Worm (Caenorhabditis elegans) whole organism, late embryonic: ENCODE data around the gene C24D10.5.

ENCODE experiments used
- K09A11.1 ChIP-seq: sonication (generic microtip); optimal IDR thresholded peaks from 2 replicates; lab custom pipeline; 2017; ENCODE audit warnings: antibody characterized with exemption, mild to moderate bottlenecking, missing genetic modification characterization, missing compliant biosample characterization; ENCODE audit not compliant: insufficient read depth
- nhr-11 ChIP-seq: fragments of 150-350 bp; optimal IDR thresholded peaks from 2 replicates; lab custom pipeline; 2014; ENCODE audit warnings: missing biosample characterization, missing genetic modification characterization
- tbx-7 ChIP-seq: sonication (generic microtip); optimal IDR thresholded peaks from 2 replicates; lab custom pipeline; 2016; ENCODE audit warnings: missing genotype, missing genetic modification characterization, missing compliant biosample characterization
- zip-5 ChIP-seq: sonication (generic microtip); optimal IDR thresholded peaks from 2 replicates; lab custom pipeline; 2016; ENCODE audit warnings: missing genetic modification characterization, missing compliant biosample characterization

ce11 chrIV:5195531-5195930, 45.6 kb downstream of the C24D10.5 start, which contains the start of gene gpa-18:
- TF ChIP-seq K09A11.1 (tag; lab: Kevin White, UChicago) (no peak), tbx-7 (tag; lab: Kevin White, UChicago) (no peak), nhr-11 (tag; lab: Kevin White, UChicago) (no peak), zip-5 (tag; lab: Kevin White, UChicago) (no peak)
